Worm (Caenorhabditis elegans) whole organism, L4 larva: Measurements from ENCODE around the gene R09A8.2.

Source experiments
- T20F7.1 ChIP-seq: fragments of 200-800 bp; sonication (Bioruptor generic); optimal IDR thresholded peaks from 2 replicates; lab custom pipeline; 2018; ENCODE audit warnings: mild to moderate bottlenecking, missing genetic modification characterization, missing compliant biosample characterization
- T26A8.4 ChIP-seq: fragments of 200-800 bp; sonication (Bioruptor generic); IDR thresholded peaks from 2 replicates; pipeline ENCODE4 v1.3.6; 2022; ENCODE audit warnings: missing genetic modification characterization, missing compliant biosample characterization
- Y75B8A.6 ChIP-seq: fragments of 200-800 bp; sonication (Bioruptor generic); IDR thresholded peaks from 2 replicates; pipeline ENCODE4 v1.3.6; 2022; ENCODE audit warnings: missing genetic modification reagents, missing genetic modification characterization, missing compliant biosample characterization
- ZK546.5 ChIP-seq, 2 experiments: sonication (generic microtip); optimal IDR thresholded peaks; 2 replicates each; lab custom pipeline; 2017; ENCODE audit warnings: missing biosample characterization in 2 of 2, missing genetic modification characterization in 2 of 2
- aha-1 ChIP-seq: fragments of 150-350 bp; peaks from one replicate; lab custom pipeline; 2014; ENCODE audit warnings: missing biosample characterization, missing genetic modification characterization
- aly-2 ChIP-seq: sonication (generic microtip); optimal IDR thresholded peaks from 2 replicates; lab custom pipeline; 2018; ENCODE audit warnings: missing biosample characterization, missing genetic modification characterization
- ama-1 ChIP-seq: fragments of 150-350 bp; optimal IDR thresholded peaks from 2 replicates; lab custom pipeline; 2014; ENCODE audit warnings: inconsistent platforms, mixed read lengths
- ceh-20 ChIP-seq: fragments of 200-800 bp; sonication (Bioruptor generic); IDR thresholded peaks from 2 replicates; pipeline ENCODE4 v1.3.6; 2022; ENCODE audit warnings: missing genetic modification reagents, missing genetic modification characterization, missing compliant biosample characterization
- ctbp-1 ChIP-seq: fragments of 200-800 bp; sonication (Bioruptor generic); IDR thresholded peaks from 2 replicates; pipeline ENCODE4 v1.3.6; 2022; ENCODE audit warnings: missing genetic modification reagents, missing genetic modification characterization, missing compliant biosample characterization
- daf-16 ChIP-seq, 3 experiments: sonication (generic microtip); optimal IDR thresholded peaks; 2 replicates each; lab custom pipeline; 2016 to 2017; ENCODE audit warnings: missing genetic modification characterization in 3 of 3, missing genetic modification reagents in 3 of 3, mild to moderate bottlenecking in 2 of 3, missing compliant biosample characterization in 2 of 3, missing biosample characterization in 1 of 3, moderate library complexity in 1 of 3
- daf-19 ChIP-seq: fragments of 200-800 bp; sonication (Bioruptor generic); conservative IDR thresholded peaks from 2 replicates; pipeline ENCODE4 v1.3.6; 2022; ENCODE audit warnings: missing genetic modification characterization, missing compliant biosample characterization
- dmd-6 ChIP-seq: fragments of 200-800 bp; sonication (Bioruptor generic); IDR thresholded peaks from 2 replicates; pipeline ENCODE4 v1.3.6; 2022; ENCODE audit warnings: missing genetic modification reagents, missing genetic modification characterization, missing compliant biosample characterization
- dmd-9 ChIP-seq: fragments of 200-800 bp; sonication (Bioruptor generic); IDR thresholded peaks from 2 replicates; pipeline ENCODE4 v1.3.6; 2022; ENCODE audit warnings: missing genetic modification reagents, missing genetic modification characterization, missing compliant biosample characterization
- dve-1 ChIP-seq: sonication (generic microtip); optimal IDR thresholded peaks from 2 replicates; lab custom pipeline; 2017; ENCODE audit warnings: antibody characterized with exemption, mild to moderate bottlenecking, missing genetic modification characterization, missing compliant biosample characterization; ENCODE audit not compliant: insufficient read depth
- fkh-10 ChIP-seq: fragments of 150-350 bp; optimal IDR thresholded peaks from 2 replicates; lab custom pipeline; 2014; ENCODE audit warnings: missing biosample characterization, missing genetic modification reagents, missing genetic modification characterization
- hlh-11 ChIP-seq: fragments of 200-800 bp; sonication (Bioruptor generic); optimal IDR thresholded peaks from 2 replicates; lab custom pipeline; 2018; ENCODE audit warnings: mild to moderate bottlenecking, missing genetic modification characterization, missing compliant biosample characterization
- hlh-30 ChIP-seq: sonication (generic microtip); optimal IDR thresholded peaks from 2 replicates; lab custom pipeline; 2017; ENCODE audit warnings: antibody characterized with exemption, mild to moderate bottlenecking, missing genetic modification characterization, missing compliant biosample characterization; ENCODE audit not compliant: insufficient read depth
- hmg-1.1 ChIP-seq: fragments of 200-800 bp; sonication (Bioruptor generic); IDR thresholded peaks from 2 replicates; pipeline ENCODE4 v1.3.6; 2022; ENCODE audit warnings: missing genetic modification reagents, missing genetic modification characterization, missing compliant biosample characterization
- lin-15B ChIP-seq: fragments of 150-350 bp; sonication (generic microtip); optimal IDR thresholded peaks from 3 replicates; lab custom pipeline; 2014; ENCODE audit warnings: missing biosample characterization, missing genetic modification characterization
- lir-3 ChIP-seq: sonication (generic microtip); optimal IDR thresholded peaks from 2 replicates; lab custom pipeline; 2016; ENCODE audit warnings: mild to moderate bottlenecking, missing genetic modification characterization, missing compliant biosample characterization
- lsy-2 ChIP-seq, 2 experiments: fragments of 150-350 bp in 1 of 2; sonication (generic microtip) in 1 of 2; optimal IDR thresholded peaks; 2 replicates each; lab custom pipeline; 2014 to 2017; ENCODE audit warnings: missing biosample characterization in 2 of 2, missing genetic modification characterization in 2 of 2
- mdl-1 ChIP-seq, 2 experiments: fragments of 150-350 bp in 1 of 2; sonication (generic microtip) in 1 of 2; optimal IDR thresholded peaks; 2 replicates each; lab custom pipeline; 2014 to 2017; ENCODE audit warnings: missing biosample characterization in 2 of 2, missing genetic modification characterization in 2 of 2
- mdt-29 ChIP-seq: fragments of 200-800 bp; sonication (Bioruptor generic); IDR thresholded peaks from 2 replicates; pipeline ENCODE4 v1.3.6; 2022; ENCODE audit warnings: missing genetic modification reagents, missing genetic modification characterization, missing compliant biosample characterization
- mep-1 ChIP-seq: fragments of 150-350 bp; sonication (generic microtip); optimal IDR thresholded peaks from 3 replicates; lab custom pipeline; 2014; ENCODE audit warnings: missing biosample characterization, missing genetic modification characterization
- mxl-2 ChIP-seq: fragments of 200-800 bp; sonication (Bioruptor generic); conservative IDR thresholded peaks from 2 replicates; pipeline ENCODE4 v1.3.6; 2022; ENCODE audit warnings: missing genetic modification reagents, missing genetic modification characterization, missing compliant biosample characterization
- nhr-11 ChIP-seq: fragments of 150-350 bp; optimal IDR thresholded peaks from 2 replicates; lab custom pipeline; 2014; ENCODE audit warnings: missing biosample characterization, missing genetic modification characterization
- nhr-237 ChIP-seq: sonication (generic microtip); optimal IDR thresholded peaks from 2 replicates; lab custom pipeline; 2017; ENCODE audit warnings: missing biosample characterization, missing genetic modification characterization
- nhr-28 ChIP-seq: fragments of 150-350 bp; optimal IDR thresholded peaks from 2 replicates; lab custom pipeline; 2014; ENCODE audit warnings: missing biosample characterization, missing genetic modification characterization
- nhr-42 ChIP-seq: fragments of 200-800 bp; sonication (Bioruptor generic); IDR thresholded peaks from 2 replicates; pipeline ENCODE4 v1.3.6; 2022; ENCODE audit warnings: missing genetic modification characterization, missing compliant biosample characterization
- nhr-76 ChIP-seq: fragments of 150-350 bp; optimal IDR thresholded peaks from 2 replicates; lab custom pipeline; 2014; ENCODE audit warnings: missing biosample characterization, missing genetic modification characterization
- nhr-77 ChIP-seq: fragments of 150-350 bp; optimal IDR thresholded peaks from 2 replicates; lab custom pipeline; 2014; ENCODE audit warnings: missing biosample characterization, missing genetic modification characterization
- set-16 ChIP-seq: fragments of 200-800 bp; sonication (Bioruptor generic); IDR thresholded peaks from 2 replicates; pipeline ENCODE4 v1.3.6; 2022; ENCODE audit warnings: missing genetic modification reagents, missing genetic modification characterization, missing compliant biosample characterization
- snpc-1.2 ChIP-seq: fragments of 200-800 bp; sonication (Bioruptor generic); IDR thresholded peaks from 2 replicates; pipeline ENCODE4 v1.3.6; 2022; ENCODE audit warnings: missing genetic modification reagents, missing genetic modification characterization, missing compliant biosample characterization
- tag-97 ChIP-seq: fragments of 200-800 bp; sonication (Bioruptor generic); IDR thresholded peaks from 2 replicates; pipeline ENCODE4 v1.3.6; 2022; ENCODE audit warnings: missing genetic modification characterization, missing compliant biosample characterization
- unc-130 ChIP-seq: sonication (generic microtip); optimal IDR thresholded peaks from 2 replicates; lab custom pipeline; 2016; ENCODE audit warnings: missing genetic modification reagents, missing genetic modification characterization, missing compliant biosample characterization
- unc-39 ChIP-seq: sonication (generic microtip); optimal IDR thresholded peaks from 2 replicates; lab custom pipeline; 2017; ENCODE audit warnings: missing biosample characterization, missing genetic modification characterization
- unc-62 ChIP-seq, 3 experiments: fragments of 150-350 bp in 1 of 3; sonication (generic microtip); optimal IDR thresholded peaks in 2 of 3; peaks in 1 of 3; 1 replicate in 1 of 3; 2 replicates in 2 of 3; lab custom pipeline; 2014 to 2017; ENCODE audit warnings: missing biosample characterization in 3 of 3, missing genetic modification characterization in 3 of 3, missing genetic modification reagents in 3 of 3, missing genotype in 1 of 3
- zfp-3 ChIP-seq: fragments of 200-800 bp; sonication (Bioruptor generic); conservative IDR thresholded peaks from 2 replicates; pipeline ENCODE4 v1.3.6; 2022; ENCODE audit warnings: missing genetic modification reagents, missing genetic modification characterization, missing compliant biosample characterization
- zip-11 ChIP-seq: fragments of 200-800 bp; sonication (Bioruptor generic); IDR thresholded peaks from 2 replicates; pipeline ENCODE4 v1.3.6; 2022; ENCODE audit warnings: missing genetic modification characterization, missing compliant biosample characterization
- zip-2 ChIP-seq: fragments of 150-350 bp; optimal IDR thresholded peaks from 2 replicates; lab custom pipeline; 2014; ENCODE audit warnings: missing biosample characterization, missing genetic modification characterization
- ztf-7 ChIP-seq: fragments of 150-350 bp; optimal IDR thresholded peaks from 2 replicates; lab custom pipeline; 2014; ENCODE audit warnings: missing biosample characterization, missing genetic modification characterization

Gene R09A8.2

DNA sequence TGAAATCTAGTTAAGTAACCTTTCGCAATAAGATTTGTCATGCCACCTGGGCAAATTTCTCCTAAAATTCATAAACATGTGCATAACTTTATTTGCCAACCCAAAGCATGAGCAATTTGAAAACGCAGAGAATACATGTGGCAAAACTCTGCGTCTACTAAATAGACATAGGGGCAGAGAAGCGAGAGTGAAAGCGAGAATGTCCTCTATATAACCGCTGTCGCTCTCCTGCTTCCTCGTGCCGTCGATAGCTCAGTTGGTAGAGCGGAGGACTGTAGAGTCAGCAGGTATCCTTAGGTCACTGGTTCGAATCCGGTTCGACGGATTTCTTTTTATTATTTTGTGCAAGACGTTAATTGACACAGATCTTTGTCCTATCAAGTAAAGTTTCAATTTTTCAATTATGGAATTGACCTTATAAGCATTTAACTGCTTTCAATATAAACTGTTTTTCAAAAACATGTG lies 45.8 kb downstream of the R09A8.2 start (continued):
- peak; percentile 56 for TF ChIP-seq unc-130 (GFP tag; lab: Kevin White, UChicago)
- TF ChIP-seq zip-11: peak; percentile 79; the same call in 1 of the 2 replicates
- no peak for TF ChIP-seq lin-15B (tag; lab: Kevin White, UChicago)
- TF ChIP-seq lir-3 (tag; lab: Kevin White, UChicago): peak; percentile 63
- no peak for TF ChIP-seq nhr-76 (tag; lab: Kevin White, UChicago)
- TF ChIP-seq fkh-10 (GFP tag; lab: Kevin White, UChicago): no peak
- peak; percentile 93 for TF ChIP-seq snpc-1.2 (GFP tag; lab: Robert Waterston, UW)
- peak; percentile 52; the same call in 1 of the 2 replicates for TF ChIP-seq set-16 (GFP tag; lab: Robert Waterston, UW)
- TF ChIP-seq ztf-7 (tag; lab: Kevin White, UChicago): peak; percentile 54
- peak; percentile 27 for TF ChIP-seq T20F7.1
- TF ChIP-seq zfp-3: peak; percentile 58; the same call in 1 of the 2 replicates
- 0 out of 2 replicates have a peak, but pooled peaks have one; percentile 45 for TF ChIP-seq tag-97
- peak; percentile 86 for TF ChIP-seq hlh-30 (tag; lab: Kevin White, UChicago)
- no peak for TF ChIP-seq nhr-237
- peak; percentile 14 for TF ChIP-seq ama-1 (lab: Kevin White, UChicago)
- peak; percentile 61; the same call in 1 of the 2 replicates for TF ChIP-seq dmd-9 (GFP tag; lab: Robert Waterston, UW)
- TF ChIP-seq, all 104 proteins: peak for 75

DNA sequence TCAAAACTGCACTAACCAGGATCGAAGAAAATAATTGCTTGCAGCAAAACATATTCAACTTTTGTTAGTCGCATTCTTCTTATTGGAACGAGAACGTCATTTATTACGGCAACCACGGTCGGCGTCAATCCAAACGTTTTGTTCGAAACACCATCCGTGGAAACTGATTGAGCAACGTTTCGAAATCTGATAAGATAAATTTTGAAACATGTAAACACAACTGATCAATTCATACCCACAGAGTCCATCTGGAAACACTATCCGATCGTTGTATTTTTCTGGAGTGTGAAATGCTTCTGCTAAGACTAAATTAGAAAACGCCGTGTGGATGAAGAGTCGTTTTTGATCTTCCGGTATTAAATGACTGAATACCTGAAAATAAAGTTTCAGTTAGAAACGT lies 46.5 kb downstream of the R09A8.2 start:
- TF ChIP-seq hmg-1.1 (GFP tag; lab: Robert Waterston, UW): 0 out of 2 replicates have a peak, but pooled peaks have one; percentile 20
- TF ChIP-seq mxl-2: 0 out of 2 replicates have a peak, but pooled peaks have one; percentile 29
- TF ChIP-seq zip-11: no peak
- no peak for TF ChIP-seq daf-19
- TF ChIP-seq unc-62 (GFP tag; optimal IDR thresholded peaks at IDR 0.05 in 1 of 2; lab: Kevin White, UChicago): peak in 1 of 2 experiments; percentile 35
- no peak for TF ChIP-seq unc-62 (tag; optimal IDR thresholded peaks at IDR 0.05; lab: Kevin White, UChicago)
- TF ChIP-seq aha-1 (tag; lab: Kevin White, UChicago): peak; percentile 41

DNA sequence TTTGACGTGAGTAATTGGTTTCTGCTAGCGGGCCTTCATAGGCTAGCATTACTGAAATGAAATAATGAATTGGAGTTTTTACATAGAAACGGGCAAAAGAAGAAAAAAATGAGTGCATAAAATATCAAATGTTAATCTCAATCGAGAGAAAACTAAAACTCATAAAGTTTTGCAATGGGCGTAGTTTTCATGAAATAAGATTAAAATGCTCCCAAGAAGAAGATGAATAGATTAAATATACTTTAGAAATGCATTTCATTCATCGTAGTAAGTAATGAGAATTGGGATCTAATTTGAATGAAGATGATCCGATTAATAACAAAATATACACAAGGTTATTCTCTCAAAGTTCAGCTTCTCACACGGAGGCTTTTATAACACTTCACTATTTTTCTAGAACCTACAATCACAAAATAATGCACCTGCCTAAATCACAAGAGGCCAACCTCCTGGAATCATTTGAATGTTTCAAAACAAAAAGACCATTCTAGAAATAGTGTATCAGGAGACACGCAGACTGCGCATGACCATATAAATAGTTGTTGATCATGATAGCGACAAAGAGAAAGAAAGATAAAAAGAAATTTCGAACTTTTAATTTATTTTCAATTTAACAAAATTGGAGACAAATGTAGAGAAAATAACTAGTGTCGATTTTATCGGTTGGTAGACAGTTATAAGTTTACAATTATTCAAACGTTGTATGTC lies 48.7 kb downstream of the R09A8.2 start, which contains the start of gene nhr-17:
nhr-17 (minus strand) TSS at position 51 of the 708 bp plus-strand sequence.
- TF ChIP-seq snpc-1.2 (GFP tag; lab: Robert Waterston, UW) (no peak), zip-2 (tag; lab: Kevin White, UChicago) (no peak), aha-1 (tag; lab: Kevin White, UChicago) (peak; percentile 84), hlh-30 (tag; lab: Kevin White, UChicago) (peak; percentile 97), nhr-11 (peak; percentile 15), nhr-77 (tag; lab: Kevin White, UChicago) (peak; percentile 30), Y75B8A.6 (0 out of 2 replicates have a peak, but pooled peaks have one; percentile 5), unc-62 (GFP tag; optimal IDR thresholded peaks at IDR 0.05 in 1 of 2; lab: Kevin White, UChicago) (peak in 1 of 2 experiments; percentile 88), unc-62 (tag; optimal IDR thresholded peaks at IDR 0.05; lab: Kevin White, UChicago) (no peak), nhr-42 (GFP tag; lab: Robert Waterston, UW) (0 out of 2 replicates have a peak, but pooled peaks have one; percentile 9), lsy-2 (tag; optimal IDR thresholded peaks at IDR 0.05; lab: Kevin White, UChicago) (peak in 1 of 2 experiments; percentile 34), ceh-20 (GFP tag; lab: Robert Waterston, UW) (no peak), T26A8.4 (GFP tag; lab: Robert Waterston, UW) (peak; percentile 44; the same call in 1 of the 2 replicates), mdl-1 (tag; optimal IDR thresholded peaks at IDR 0.05; lab: Kevin White, UChicago) (peak in 1 of 2 experiments; percentile 8), mep-1 (tag; lab: Kevin White, UChicago) (peak; percentile 44), hlh-11 (peak; percentile 60), daf-16 (GFP tag; optimal IDR thresholded peaks at IDR 0.05; lab: Kevin White, UChicago) (no peak), daf-16 (tag; optimal IDR thresholded peaks at IDR 0.05; lab: Kevin White, UChicago) (peak; percentile 93), unc-130 (GFP tag; lab: Kevin White, UChicago) (no peak), unc-39 (tag; lab: Kevin White, UChicago) (no peak), mdt-29 (GFP tag; lab: Robert Waterston, UW) (peak; percentile 95), dve-1 (peak; percentile 76), ZK546.5 (tag; optimal IDR thresholded peaks at IDR 0.05; lab: Kevin White, UChicago) (no peak), ctbp-1 (GFP tag; lab: Robert Waterston, UW) (no peak), nhr-28 (peak; percentile 81), dmd-6 (GFP tag; lab: Robert Waterston, UW) (peak; percentile 47), aly-2 (tag; lab: Kevin White, UChicago) (no peak)
